Fruit fly (Drosophila melanogaster): Measurements from ENCODE around the gene Taf6.

dm6 chr3L:19618072-19618958, 19.4 kb downstream of the Taf6 start, which contains the start of gene asf1:
- no peak for TF ChIP-seq Dll (optimal IDR thresholded peaks at IDR 0.05)
- TF ChIP-seq CG8478 (optimal IDR thresholded peaks at IDR 0.05) = no peak
- no peak for TF ChIP-seq usp (GFP tag; optimal IDR thresholded peaks at IDR 0.05)
- no peak for TF ChIP-seq psq (optimal IDR thresholded peaks at IDR 0.05)
- TF ChIP-seq EcR (GFP tag; optimal IDR thresholded peaks at IDR 0.05) = no peak
- no peak for TF ChIP-seq pan (optimal IDR thresholded peaks at IDR 0.05)
